Worm (Caenorhabditis elegans) whole organism, early embryonic: Measurements from ENCODE around the gene col-161.

Experiments
- F13C5.2 ChIP-seq: sonication (generic microtip); optimal IDR thresholded peaks from 2 replicates; lab custom pipeline; 2017; ENCODE audit warnings: mild to moderate bottlenecking, missing genetic modification characterization, inconsistent platforms, missing compliant biosample characterization
- ama-1 ChIP-seq: fragments of 150-350 bp; optimal IDR thresholded peaks from 2 replicates; lab custom pipeline; 2014
- flt-1 ChIP-seq: fragments of 200-800 bp; sonication (Bioruptor generic); IDR thresholded peaks from 2 replicates; pipeline ENCODE4 v1.3.6; 2022; ENCODE audit warnings: missing genetic modification characterization, missing compliant biosample characterization
- scrt-1 ChIP-seq: fragments of 200-800 bp; sonication (Bioruptor generic); IDR thresholded peaks from 2 replicates; pipeline ENCODE4 v1.3.6; 2022; ENCODE audit warnings: missing genetic modification characterization, missing compliant biosample characterization
- tbx-11 ChIP-seq: fragments of 200-800 bp; sonication (Bioruptor generic); IDR thresholded peaks from 2 replicates; pipeline ENCODE4 v1.3.6; 2022; ENCODE audit warnings: missing genetic modification characterization, missing compliant biosample characterization

ce11 chrV:13313045-13313623 is 4.7 kb downstream of the col-161 start, which contains the start of gene C50B6.3:
- no peak for TF ChIP-seq flt-1 (GFP tag; lab: Robert Waterston, UW)
- no peak for TF ChIP-seq F13C5.2 (tag; lab: Kevin White, UChicago)
- TF ChIP-seq ama-1 (lab: Kevin White, UChicago) = no peak
- TF ChIP-seq scrt-1 (GFP tag; lab: Robert Waterston, UW) = no peak
- TF ChIP-seq tbx-11 = no peak
